Worm (Caenorhabditis elegans) whole organism, L2 larva: ENCODE measurements around the gene ZC116.1.

Experiments
- ama-1 ChIP-seq: fragments of 150-350 bp; optimal IDR thresholded peaks from 2 replicates; lab custom pipeline; 2018; ENCODE audit warnings: inconsistent platforms
- dmd-4 ChIP-seq: sonication (generic microtip); optimal IDR thresholded peaks from 2 replicates; lab custom pipeline; 2017; ENCODE audit warnings: missing biosample characterization, missing genetic modification characterization
- lin-11 ChIP-seq: fragments of 150-350 bp; sonication (generic microtip); optimal IDR thresholded peaks from 2 replicates; lab custom pipeline; 2014; ENCODE audit warnings: missing biosample characterization, missing genetic modification characterization, inconsistent platforms, mixed read lengths
- mab-5 ChIP-seq: fragments of 150-350 bp; optimal IDR thresholded peaks from 2 replicates; lab custom pipeline; 2014; ENCODE audit warnings: missing biosample characterization, missing genetic modification characterization
- mdl-1 ChIP-seq, 2 experiments: fragments of 150-350 bp in 1 of 2; sonication (generic microtip) in 1 of 2; optimal IDR thresholded peaks; 2 replicates each; lab custom pipeline; 2017; ENCODE audit warnings: missing biosample characterization in 2 of 2, missing genetic modification characterization in 2 of 2
- nhr-12 ChIP-seq: fragments of 150-350 bp; optimal IDR thresholded peaks from 2 replicates; lab custom pipeline; 2014; ENCODE audit warnings: missing biosample characterization, missing genetic modification characterization
- zag-1 ChIP-seq: fragments of 150-350 bp; optimal IDR thresholded peaks from 2 replicates; lab custom pipeline; 2014; ENCODE audit warnings: missing biosample characterization, missing genetic modification characterization

DNA sequence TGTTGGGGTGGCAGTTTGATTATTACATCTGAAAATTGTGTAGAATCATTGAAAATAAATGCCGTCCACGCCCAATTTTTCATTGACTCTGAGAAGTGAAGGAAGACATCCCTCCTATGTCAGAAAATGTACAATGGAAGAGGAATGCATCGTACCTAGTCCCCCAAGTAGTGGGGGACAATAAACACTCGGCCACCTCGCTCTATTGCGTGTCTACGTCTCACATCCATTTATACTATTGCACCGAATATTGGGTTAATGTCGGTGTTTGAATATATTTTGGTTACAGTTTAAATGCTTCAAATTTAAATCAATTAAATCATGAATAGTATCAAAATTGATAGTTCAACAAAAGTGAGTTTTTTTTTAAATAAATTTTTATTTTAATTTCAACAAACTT lies 40.0 kb downstream of the ZC116.1 start, which contains the start of gene lin-25:
- no peak for TF ChIP-seq ama-1
- no peak for TF ChIP-seq lin-11 (tag; lab: Kevin White, UChicago)
- TF ChIP-seq nhr-12 (tag; lab: Kevin White, UChicago), result no peak
- TF ChIP-seq mab-5 (tag; lab: Kevin White, UChicago), result no peak
- TF ChIP-seq mdl-1 (tag; optimal IDR thresholded peaks at IDR 0.05; lab: Kevin White, UChicago), result no peak
- peak; percentile 25 for TF ChIP-seq zag-1 (tag; lab: Kevin White, UChicago)
- no peak for TF ChIP-seq dmd-4 (tag; lab: Kevin White, UChicago)
